Worm (Caenorhabditis elegans): ENCODE measurements around the gene nep-23.

ce11 chrIV:16888580-16888979 is 31.6 kb upstream of the nep-23 start:
- no peak for TF ChIP-seq dao-5 (tag; optimal IDR thresholded peaks at IDR 0.05)
- TF ChIP-seq W03F9.2 (tag; optimal IDR thresholded peaks at IDR 0.05) = no peak
